Fruit fly (Drosophila melanogaster): ENCODE measurements around the gene CG1299.

Gene CG1299

dm6 chr3L:4138804-4139521 lies 9.5 kb upstream of the CG1299 start, which contains the start of the genes Rop and Ras64B:
Gene Rop, minus strand, starts transcription at chr3L:4138996.
Gene Ras64B, plus strand, starts transcription at chr3L:4139076.
- TF ChIP-seq HLH106 (tag; optimal IDR thresholded peaks at IDR 0.05) (peak; percentile 9), N (GFP tag; optimal IDR thresholded peaks at IDR 0.05) (no peak), CrebA (GFP tag; optimal IDR thresholded peaks at IDR 0.05; ENCODE audit: borderline replicate concordance) (no peak), fru (GFP tag; optimal IDR thresholded peaks at IDR 0.05) (no peak), Vsx2 (GFP tag; optimal IDR thresholded peaks at IDR 0.05; ENCODE audit: partially characterized antibody) (no peak), dl (GFP tag; optimal IDR thresholded peaks at IDR 0.05; ENCODE audit: insufficient read depth in 1 of 2, partially characterized antibody in 2 of 2) (no peak), CG9705 (GFP tag; optimal IDR thresholded peaks at IDR 0.05) (no peak), tai (GFP tag; optimal IDR thresholded peaks at IDR 0.05) (no peak), Jra (GFP tag; optimal IDR thresholded peaks at IDR 0.05) (peak; percentile 20), dmrt93B (GFP tag; optimal IDR thresholded peaks at IDR 0.05) (no peak), sage (GFP tag; optimal IDR thresholded peaks at IDR 0.05) (no peak), pan (optimal IDR thresholded peaks at IDR 0.05) (no peak), Mio (GFP tag; optimal IDR thresholded peaks at IDR 0.05) (no peak), foxo (GFP tag; optimal IDR thresholded peaks at IDR 0.05) (no peak), Rel (GFP tag; optimal IDR thresholded peaks at IDR 0.05) (no peak), Rel (tag; optimal IDR thresholded peaks at IDR 0.05) (peak; percentile 77), psq (GFP tag; optimal IDR thresholded peaks at IDR 0.05) (peak; percentile 10), Myc (optimal IDR thresholded peaks at IDR 0.05) (no peak), jim (GFP tag; optimal IDR thresholded peaks at IDR 0.05) (no peak), Hr83 (GFP tag; optimal IDR thresholded peaks at IDR 0.05; ENCODE audit: poor library complexity, severe bottlenecking) (peak; percentile 31), h (GFP tag; optimal IDR thresholded peaks at IDR 0.05) (peak; percentile 33), Hnf4 (GFP tag; optimal IDR thresholded peaks at IDR 0.05) (no peak), GATAd (GFP tag; optimal IDR thresholded peaks at IDR 0.05) (no peak), ey (GFP tag; optimal IDR thresholded peaks at IDR 0.05) (no peak), dsf (GFP tag; optimal IDR thresholded peaks at IDR 0.05; ENCODE audit: borderline replicate concordance) (no peak), woc (GFP tag; optimal IDR thresholded peaks at IDR 0.05) (no peak), usp (GFP tag; optimal IDR thresholded peaks at IDR 0.05) (no peak), Dif (GFP tag; optimal IDR thresholded peaks at IDR 0.05; ENCODE audit: partially characterized antibody) (no peak), brk (GFP tag; optimal IDR thresholded peaks at IDR 0.05) (no peak), CG32264 (GFP tag; optimal IDR thresholded peaks at IDR 0.05) (no peak), Dfd (GFP tag; optimal IDR thresholded peaks at IDR 0.05) (no peak), Hr78 (GFP tag; optimal IDR thresholded peaks at IDR 0.05) (no peak), rgr (GFP tag; optimal IDR thresholded peaks at IDR 0.05) (no peak), br (GFP tag; optimal IDR thresholded peaks at IDR 0.05) (no peak), Sp1 (GFP tag; optimal IDR thresholded peaks at IDR 0.05) (peak; percentile 46), lola (GFP tag; optimal IDR thresholded peaks at IDR 0.05) (no peak), Abd-B (GFP tag; optimal IDR thresholded peaks at IDR 0.05) (no peak), sv (GFP tag; optimal IDR thresholded peaks at IDR 0.05) (no peak), OdsH (GFP tag; optimal IDR thresholded peaks at IDR 0.05) (peak; percentile 28)

- no peak for TF ChIP-seq Mio (GFP tag; optimal IDR thresholded peaks at IDR 0.05)
- no peak for TF ChIP-seq CG32264 (GFP tag; optimal IDR thresholded peaks at IDR 0.05)
- TF ChIP-seq sage (GFP tag; optimal IDR thresholded peaks at IDR 0.05) = no peak
- no peak for TF ChIP-seq Vsx2 (GFP tag; optimal IDR thresholded peaks at IDR 0.05; ENCODE audit: partially characterized antibody)
- no peak for TF ChIP-seq psq (GFP tag; optimal IDR thresholded peaks at IDR 0.05)
- no peak for TF ChIP-seq Abd-B (GFP tag; optimal IDR thresholded peaks at IDR 0.05)
- TF ChIP-seq Hnf4 (GFP tag; optimal IDR thresholded peaks at IDR 0.05) = no peak
- no peak for TF ChIP-seq HLH106 (tag; optimal IDR thresholded peaks at IDR 0.05)
- no peak for TF ChIP-seq usp (GFP tag; optimal IDR thresholded peaks at IDR 0.05)
- no peak for TF ChIP-seq CG9705 (GFP tag; optimal IDR thresholded peaks at IDR 0.05)
- TF ChIP-seq jim (GFP tag; optimal IDR thresholded peaks at IDR 0.05) = no peak
- no peak for TF ChIP-seq woc (GFP tag; optimal IDR thresholded peaks at IDR 0.05)
- TF ChIP-seq N (GFP tag; optimal IDR thresholded peaks at IDR 0.05) = no peak
- TF ChIP-seq OdsH (GFP tag; optimal IDR thresholded peaks at IDR 0.05) = no peak
- no peak for TF ChIP-seq tai (GFP tag; optimal IDR thresholded peaks at IDR 0.05)
- TF ChIP-seq foxo (GFP tag; optimal IDR thresholded peaks at IDR 0.05) = no peak
- TF ChIP-seq Dfd (GFP tag; optimal IDR thresholded peaks at IDR 0.05) = no peak
- TF ChIP-seq lola (GFP tag; optimal IDR thresholded peaks at IDR 0.05) = no peak
- no peak for TF ChIP-seq sv (GFP tag; optimal IDR thresholded peaks at IDR 0.05)
- TF ChIP-seq Myc (optimal IDR thresholded peaks at IDR 0.05) = no peak
Measured at dm6 chr3L:4141167-4141566, 7.3 kb upstream of the CG1299 start, which contains the start of gene Akh. Gene Akh, plus strand, starts transcription at chr3L:4141467.

Measured in whole organism, wandering third instar larva.